Fruit fly (Drosophila melanogaster) whole organism, embryonic: ENCODE results near the gene Syx13.
A peak's percentile ranks its signal among the peaks of the same experiment; 100 is the strongest.

ENCODE experiments used
- Abd-B ChIP-seq: fragments of 200-800 bp; sonication (Bioruptor generic); optimal IDR thresholded peaks from 2 replicates; lab custom pipeline; 2018; ENCODE audit warnings: missing biosample characterization, mild to moderate bottlenecking, missing genetic modification characterization, moderate library complexity
- Bgb ChIP-seq: fragments of 200-800 bp; sonication (Bioruptor generic); IDR thresholded peaks from 2 replicates; pipeline ENCODE4 v1.3.6; 2022; ENCODE audit warnings: missing biosample characterization, missing genetic modification characterization; ENCODE audit not compliant: partially characterized antibody
- C15 ChIP-seq: fragments of 200-800 bp; sonication (Bioruptor generic); IDR thresholded peaks from 3 replicates; pipeline ENCODE4 v1.3.6; 2022; ENCODE audit warnings: missing biosample characterization, missing genetic modification characterization
- CG10267 ChIP-seq: fragments of 200-800 bp; sonication (Bioruptor generic); optimal IDR thresholded peaks from 2 replicates; lab custom pipeline; 2018; ENCODE audit warnings: missing biosample characterization, mild to moderate bottlenecking, missing genetic modification characterization, moderate library complexity
- CG12391 ChIP-seq: fragments of 200-800 bp; sonication (Bioruptor generic); optimal IDR thresholded peaks from 3 replicates; lab custom pipeline; 2018; ENCODE audit warnings: missing biosample characterization, mild to moderate bottlenecking, missing genetic modification characterization, moderate library complexity
- CG12659 ChIP-seq: fragments of 200-800 bp; sonication (Bioruptor generic); optimal IDR thresholded peaks from 3 replicates; lab custom pipeline; 2017; ENCODE audit warnings: mild to moderate bottlenecking, missing biosample characterization, missing genetic modification reagents, missing genetic modification characterization
- CG12744 ChIP-seq: fragments of 200-800 bp; sonication (Bioruptor generic); optimal IDR thresholded peaks from 2 replicates; lab custom pipeline; 2016; ENCODE audit warnings: missing biosample characterization, missing genetic modification characterization
- CG13287 ChIP-seq: fragments of 200-800 bp; sonication (Bioruptor generic); IDR thresholded peaks from 2 replicates; pipeline ENCODE4 v1.3.6; 2022; ENCODE audit warnings: missing biosample characterization, missing genetic modification characterization; ENCODE audit not compliant: partially characterized antibody
- CG14710 ChIP-seq: fragments of 200-800 bp; sonication (Bioruptor generic); optimal IDR thresholded peaks from 3 replicates; lab custom pipeline; 2019; ENCODE audit warnings: missing biosample characterization, mild to moderate bottlenecking, missing genetic modification characterization, moderate library complexity
- CG14860 ChIP-seq: fragments of 200-800 bp; sonication (Bioruptor generic); IDR thresholded peaks from 3 replicates; pipeline ENCODE4 v1.3.6; 2022; ENCODE audit warnings: missing biosample characterization, missing genetic modification characterization; ENCODE audit not compliant: partially characterized antibody
- CG16813 ChIP-seq: fragments of 200-800 bp; sonication (Bioruptor generic); IDR thresholded peaks from 3 replicates; pipeline ENCODE4 v1.3.6; 2022; ENCODE audit warnings: missing biosample characterization, missing genetic modification characterization; ENCODE audit not compliant: partially characterized antibody
- CG17359 ChIP-seq: fragments of 200-800 bp; sonication (Bioruptor generic); optimal IDR thresholded peaks from 3 replicates; lab custom pipeline; 2018; ENCODE audit warnings: missing biosample characterization, mild to moderate bottlenecking, missing genetic modification characterization, moderate library complexity
- CG17361 ChIP-seq: fragments of 200-800 bp; sonication (Bioruptor generic); IDR thresholded peaks from 3 replicates; pipeline ENCODE4 v1.3.6; 2022; ENCODE audit warnings: missing biosample characterization, missing genetic modification characterization
- CG1792 ChIP-seq: fragments of 200-800 bp; sonication (Bioruptor generic); optimal IDR thresholded peaks from 2 replicates; lab custom pipeline; 2016; ENCODE audit warnings: missing biosample characterization, missing genetic modification characterization
- CG2116 ChIP-seq: fragments of 200-800 bp; sonication (Bioruptor generic); optimal IDR thresholded peaks from 3 replicates; lab custom pipeline; 2018; ENCODE audit warnings: missing biosample characterization, mild to moderate bottlenecking, missing genetic modification characterization
- CG2129 ChIP-seq: fragments of 200-800 bp; sonication (Bioruptor generic); IDR thresholded peaks from 2 replicates; pipeline ENCODE4 v1.3.6; 2022; ENCODE audit warnings: missing biosample characterization, missing genetic modification characterization; ENCODE audit not compliant: partially characterized antibody
- CG2712 ChIP-seq: fragments of 200-800 bp; optimal IDR thresholded peaks from 3 replicates; lab custom pipeline; 2019; ENCODE audit warnings: missing biosample characterization, mild to moderate bottlenecking, missing genetic modification characterization, moderate library complexity
- CG34224 ChIP-seq: fragments of 200-800 bp; sonication (Bioruptor generic); IDR thresholded peaks from 3 replicates; pipeline ENCODE4 v1.3.6; 2022; ENCODE audit warnings: missing biosample characterization, missing genetic modification characterization; ENCODE audit not compliant: partially characterized antibody
- CG7839 ChIP-seq: fragments of 200-800 bp; sonication (Bioruptor generic); optimal IDR thresholded peaks from 3 replicates; lab custom pipeline; 2018; ENCODE audit warnings: missing biosample characterization, mild to moderate bottlenecking, missing genetic modification characterization, moderate library complexity
- Doc3 ChIP-seq: fragments of 200-800 bp; sonication (Bioruptor generic); IDR thresholded peaks from 3 replicates; pipeline ENCODE4 v1.3.6; 2022; ENCODE audit warnings: missing biosample characterization, missing genetic modification characterization; ENCODE audit not compliant: partially characterized antibody
- E2f2 ChIP-seq: fragments of 200-800 bp; sonication (Bioruptor generic); IDR thresholded peaks from 2 replicates; pipeline ENCODE4 v1.3.6; 2022; ENCODE audit warnings: missing biosample characterization, missing genetic modification characterization
- HLH4C ChIP-seq: fragments of 200-800 bp; sonication (Bioruptor generic); IDR thresholded peaks from 3 replicates; pipeline ENCODE4 v1.3.6; 2022; ENCODE audit warnings: missing biosample characterization, missing genetic modification characterization; ENCODE audit not compliant: partially characterized antibody
- Lpt ChIP-seq: fragments of >200 bp; optimal IDR thresholded peaks from 2 replicates; lab custom pipeline; 2018; ENCODE audit warnings: missing biosample characterization, missing genetic modification characterization
- MBD-R2 ChIP-seq: fragments of 200-800 bp; sonication (Bioruptor generic); IDR thresholded peaks from 2 replicates; pipeline ENCODE4 v1.3.6; 2022; ENCODE audit warnings: missing biosample characterization, missing genetic modification characterization
- Scr ChIP-seq: fragments of 200-800 bp; sonication (Bioruptor generic); IDR thresholded peaks from 2 replicates; pipeline ENCODE4 v1.3.6; 2022; ENCODE audit warnings: missing biosample characterization, missing genetic modification characterization; ENCODE audit not compliant: partially characterized antibody
- bbx ChIP-seq: fragments of 200-800 bp; sonication (Bioruptor generic); IDR thresholded peaks from 2 replicates; pipeline ENCODE4 v1.3.6; 2022; ENCODE audit warnings: missing biosample characterization, missing genetic modification characterization; ENCODE audit not compliant: partially characterized antibody
- chm ChIP-seq: fragments of 200-800 bp; sonication (Bioruptor generic); IDR thresholded peaks from 2 replicates; pipeline ENCODE4 v1.3.6; 2022; ENCODE audit warnings: missing biosample characterization, missing genetic modification characterization
- crp ChIP-seq, 2 experiments: fragments of 200-800 bp; sonication (Bioruptor generic); optimal IDR thresholded peaks; 2 replicates in 1 of 2; 3 replicates in 1 of 2; lab custom pipeline; 2017; ENCODE audit warnings: missing biosample characterization in 2 of 2, missing genetic modification characterization in 2 of 2, mild to moderate bottlenecking in 1 of 2, moderate library complexity in 1 of 2
- gce ChIP-seq: fragments of 200-800 bp; sonication (Bioruptor generic); IDR thresholded peaks from 3 replicates; pipeline ENCODE4 v1.3.6; 2022; ENCODE audit warnings: missing biosample characterization, missing genetic modification characterization
- gfzf ChIP-seq: fragments of 200-800 bp; sonication (Bioruptor generic); optimal IDR thresholded peaks from 2 replicates; lab custom pipeline; 2016; ENCODE audit warnings: missing biosample characterization, mild to moderate bottlenecking, missing genetic modification characterization, moderate library complexity
- hbn ChIP-seq: fragments of 200-800 bp; sonication (Bioruptor generic); IDR thresholded peaks from 2 replicates; pipeline ENCODE4 v1.3.6; 2022; ENCODE audit warnings: missing biosample characterization, missing genetic modification characterization; ENCODE audit not compliant: partially characterized antibody
- knrl ChIP-seq: fragments of 200-800 bp; sonication (Bioruptor generic); IDR thresholded peaks from 3 replicates; pipeline ENCODE4 v1.3.6; 2022; ENCODE audit warnings: missing biosample characterization, missing genetic modification characterization; ENCODE audit not compliant: partially characterized antibody
- nerfin-2 ChIP-seq: fragments of 200-800 bp; sonication (Bioruptor generic); IDR thresholded peaks from 2 replicates; pipeline ENCODE4 v1.3.6; 2022; ENCODE audit warnings: missing biosample characterization, missing genetic modification characterization; ENCODE audit not compliant: partially characterized antibody
- sna ChIP-seq: fragments of 200-800 bp; sonication (Bioruptor generic); IDR thresholded peaks from 2 replicates; pipeline ENCODE4 v1.3.6; 2022; ENCODE audit warnings: missing biosample characterization, missing genetic modification characterization; ENCODE audit not compliant: partially characterized antibody
- sug ChIP-seq: fragments of 200-800 bp; optimal IDR thresholded peaks from 2 replicates; lab custom pipeline; 2019; ENCODE audit warnings: missing biosample characterization, mild to moderate bottlenecking, missing genetic modification characterization, moderate library complexity
- trem ChIP-seq: fragments of 200-800 bp; optimal IDR thresholded peaks from 3 replicates; lab custom pipeline; 2019; ENCODE audit warnings: missing biosample characterization, mild to moderate bottlenecking, missing genetic modification characterization, moderate library complexity
- vnd ChIP-seq: fragments of 200-800 bp; sonication (Bioruptor generic); IDR thresholded peaks from 3 replicates; pipeline ENCODE4 v1.3.6; 2022; ENCODE audit warnings: missing biosample characterization, missing genetic modification characterization; ENCODE audit not compliant: partially characterized antibody

Syx13 gene

dm6 chr3L:13007946-13008462, 36.2 kb upstream of the Syx13 start (continued):
- TF ChIP-seq knrl (GFP tag; lab: Robert Waterston, UW) (peak; percentile 70; the same call in 2 of the 3 replicates), nerfin-2 (GFP tag; lab: Robert Waterston, UW) (peak; percentile 49), Bgb (GFP tag; lab: Robert Waterston, UW) (peak; percentile 82), CG14710 (tag; lab: Kevin White, UChicago) (peak; percentile 30), HLH4C (GFP tag; lab: Robert Waterston, UW) (peak; percentile 78), bbx (GFP tag; lab: Robert Waterston, UW) (peak; percentile 80), CG12744 (GFP tag; lab: Kevin White, UChicago) (no peak), Doc3 (GFP tag; lab: Robert Waterston, UW) (peak; percentile 69), Lpt (GFP tag; lab: Kevin White, UChicago) (no peak), CG10267 (tag; lab: Kevin White, UChicago) (peak; percentile 35), Scr (GFP tag; lab: Robert Waterston, UW) (peak; percentile 77), Abd-B (GFP tag; lab: Kevin White, UChicago) (peak; percentile 56), CG16813 (GFP tag; lab: Robert Waterston, UW) (peak; percentile 67), CG2116 (GFP tag; lab: Kevin White, UChicago) (peak; percentile 46), CG12391 (tag; lab: Kevin White, UChicago) (peak; percentile 10), sug (tag; lab: Kevin White, UChicago) (peak; percentile 5), C15 (no peak), MBD-R2 (GFP tag; lab: Robert Waterston, UW) (peak; percentile 48), CG7839 (tag; lab: Kevin White, UChicago) (peak; percentile 13), CG13287 (peak; percentile 75), CG17359 (tag; lab: Kevin White, UChicago) (no peak), CG14860 (GFP tag; lab: Robert Waterston, UW) (0 out of 3 replicates have a peak, but pooled peaks have one; percentile 49), gce (GFP tag; lab: Robert Waterston, UW) (no peak), CG34224 (GFP tag; lab: Robert Waterston, UW) (peak; percentile 55; the same call in 2 of the 3 replicates), CG2129 (GFP tag; lab: Robert Waterston, UW) (0 out of 2 replicates have a peak, but pooled peaks have one; percentile 23), sna (GFP tag; lab: Robert Waterston, UW) (peak; percentile 65), gfzf (GFP tag; lab: Kevin White, UChicago) (peak; percentile 4), crp (GFP tag; optimal IDR thresholded peaks at IDR 0.05; lab: Kevin White, UChicago) (peak in 1 of 2 experiments; percentile 81), CG1792 (no peak), CG12659 (GFP tag; lab: Kevin White, UChicago) (peak; percentile 12), vnd (GFP tag; lab: Robert Waterston, UW) (peak; percentile 54; the same call in 2 of the 3 replicates), chm (GFP tag; lab: Robert Waterston, UW) (no peak), CG2712 (tag; lab: Kevin White, UChicago) (peak; percentile 47), E2f2 (GFP tag; lab: Robert Waterston, UW) (peak; percentile 22; the same call in 1 of the 2 replicates), CG17361 (GFP tag; lab: Robert Waterston, UW) (0 out of 3 replicates have a peak, but pooled peaks have one; percentile 16), hbn (GFP tag; lab: Robert Waterston, UW) (no peak; the same call in 1 of the 2 replicates), trem (tag; lab: Kevin White, UChicago) (peak; percentile 52)
